Fruit fly (Drosophila melanogaster): ENCODE data around the gene CG14805.

- TF ChIP-seq usp (GFP tag; optimal IDR thresholded peaks at IDR 0.05) (no peak), dsf (GFP tag; optimal IDR thresholded peaks at IDR 0.05; ENCODE audit: borderline replicate concordance) (no peak), psq (GFP tag; optimal IDR thresholded peaks at IDR 0.05) (peak; percentile 36), CG32264 (GFP tag; optimal IDR thresholded peaks at IDR 0.05) (no peak), HLH106 (tag; optimal IDR thresholded peaks at IDR 0.05) (peak; percentile 57), Hnf4 (GFP tag; optimal IDR thresholded peaks at IDR 0.05) (peak; percentile 58), sage (GFP tag; optimal IDR thresholded peaks at IDR 0.05) (no peak)
Measured at dm6 chrX:1858867-1859266, 18.2 kb upstream of the CG14805 start, which contains the start of gene Lamtor5.

All from whole organism, wandering third instar larva.